Fruit fly (Drosophila melanogaster): ENCODE measurements around the gene CG18170.

The CG18170 gene

DNA sequence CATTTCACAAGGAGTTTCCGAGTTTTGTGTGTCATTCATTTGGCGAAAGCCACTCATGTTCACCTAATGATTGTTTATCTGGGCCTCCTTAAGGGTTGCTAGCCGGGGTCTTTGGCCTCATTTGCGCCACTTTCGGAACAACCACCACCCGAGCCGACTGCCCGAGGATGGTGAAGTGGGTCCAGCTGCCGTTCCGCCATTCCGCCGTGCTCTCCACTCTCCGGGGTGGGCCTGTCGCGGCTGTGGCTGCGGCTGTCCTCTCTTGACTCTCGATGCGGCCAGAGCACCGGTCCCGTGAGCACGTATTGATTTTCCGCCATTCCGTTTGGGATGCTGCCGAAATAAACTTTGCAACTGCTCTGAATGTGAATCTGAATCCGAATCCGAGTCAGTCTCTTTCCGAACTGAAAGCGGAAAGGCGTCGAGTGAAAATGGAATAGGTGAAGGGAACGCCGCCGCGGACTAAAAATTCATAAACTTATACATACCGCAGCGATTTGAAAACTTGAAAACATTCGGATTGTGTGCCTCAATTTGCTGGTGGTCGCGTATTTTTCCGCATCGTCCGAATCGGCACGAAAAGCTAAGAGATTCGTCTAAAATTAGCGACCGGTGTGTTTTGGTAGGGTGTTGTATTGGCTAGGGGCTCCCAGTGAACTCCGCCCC, 46.1 kb downstream of the CG18170 start, which contains the start of gene CG13920:
CG13920 (plus strand) TSS at position 255 of the 666 bp plus-strand sequence.
- no peak for TF ChIP-seq Snoo (tag; optimal IDR thresholded peaks at IDR 0.05)
- TF ChIP-seq EcR (GFP tag; optimal IDR thresholded peaks at IDR 0.05) = peak; percentile 86

dm6 chr3L:1649363-1649762, 46.6 kb downstream of the CG18170 start:
- TF ChIP-seq D1 (tag; optimal IDR thresholded peaks at IDR 0.05) (no peak), CG32121 (GFP tag; IDR thresholded peaks at IDR 0.05) (0 out of 2 replicates have a peak, but pooled peaks have one; percentile 14)

- TF ChIP-seq Ets98B (GFP tag; IDR thresholded peaks at IDR 0.05) (peak; percentile 77), CG15710 (tag; optimal IDR thresholded peaks at IDR 0.05) (peak; percentile 45), CG12605 (GFP tag; IDR thresholded peaks at IDR 0.05) (peak; percentile 88), CG8159 (tag; optimal IDR thresholded peaks at IDR 0.05) (no peak), gl (tag; optimal IDR thresholded peaks at IDR 0.05) (peak; percentile 88), CG8301 (tag; optimal IDR thresholded peaks at IDR 0.05) (no peak), CG34367 (tag; optimal IDR thresholded peaks at IDR 0.05) (peak; percentile 36), CG9948 (tag; optimal IDR thresholded peaks at IDR 0.05) (no peak), CG4496 (GFP tag; IDR thresholded peaks at IDR 0.05) (peak; percentile 78), CG32121 (GFP tag; IDR thresholded peaks at IDR 0.05) (peak; percentile 63; the same call in 1 of the 2 replicates), D1 (tag; optimal IDR thresholded peaks at IDR 0.05) (no peak)
These were observed 50.0 kb downstream of the CG18170 start, which contains the start of the genes CG7970 and Vta1 for dm6 chr3L:1652700-1653200. TSS of gene CG7970 (plus strand) at chr3L:1652750. TSS of gene Vta1 (minus strand) at chr3L:1652900.

- no peak for TF ChIP-seq CG8301 (tag; optimal IDR thresholded peaks at IDR 0.05)
- no peak for TF ChIP-seq CG8159 (tag; optimal IDR thresholded peaks at IDR 0.05)
These were observed 51.0 kb downstream of the CG18170 start for dm6 chr3L:1653752-1654151.

DNA sequence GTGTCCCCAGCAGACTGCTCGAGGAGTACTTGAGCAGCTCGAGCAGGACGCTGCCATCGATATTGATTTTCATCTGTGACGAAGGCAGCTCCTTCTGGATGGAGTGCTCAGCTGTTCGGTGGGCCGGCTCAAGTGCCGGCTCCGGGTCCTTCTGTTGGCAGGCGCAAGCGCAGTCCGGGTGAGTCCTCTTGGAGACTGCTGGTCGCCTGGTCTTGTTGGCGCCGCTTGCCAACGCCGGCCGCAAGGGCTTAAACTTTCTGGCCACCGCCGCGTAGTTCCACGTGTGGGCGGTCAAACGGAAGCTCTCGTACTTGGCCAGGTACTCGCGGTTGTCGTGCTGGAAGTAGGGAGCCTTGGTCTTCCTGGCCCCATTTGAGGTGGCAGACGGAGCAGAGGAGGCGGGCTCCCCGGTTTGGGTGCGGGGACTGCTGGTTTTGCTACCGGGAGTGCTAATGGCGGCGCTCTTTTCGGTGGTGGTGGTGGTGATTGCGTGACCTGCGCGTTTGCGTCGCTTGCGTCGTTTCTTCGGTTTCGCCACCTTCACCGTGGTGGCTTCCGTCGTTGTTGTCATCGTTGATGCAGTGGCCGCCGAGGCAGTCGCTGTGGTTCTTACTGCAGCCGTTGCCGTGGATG, 59.1 kb downstream of the CG18170 start:
- TF ChIP-seq CG9948 (tag; optimal IDR thresholded peaks at IDR 0.05) (no peak), CG13204 (GFP tag; optimal IDR thresholded peaks at IDR 0.05) (peak; percentile 28), rn (GFP tag; IDR thresholded peaks at IDR 0.05) (no peak), CG8159 (tag; optimal IDR thresholded peaks at IDR 0.05) (no peak), Ets98B (GFP tag; IDR thresholded peaks at IDR 0.05) (no peak), Pif1A (GFP tag; optimal IDR thresholded peaks at IDR 0.05) (no peak), EcR (GFP tag; optimal IDR thresholded peaks at IDR 0.05) (no peak)

- TF ChIP-seq CG13204 (GFP tag; optimal IDR thresholded peaks at IDR 0.05) (no peak), CG34367 (tag; optimal IDR thresholded peaks at IDR 0.05) (no peak), Pif1B (GFP tag; optimal IDR thresholded peaks at IDR 0.05) (no peak), CG8301 (tag; optimal IDR thresholded peaks at IDR 0.05) (no peak), CG17806 (tag; optimal IDR thresholded peaks at IDR 0.05) (no peak), CG9948 (tag; optimal IDR thresholded peaks at IDR 0.05) (no peak), EcR (GFP tag; optimal IDR thresholded peaks at IDR 0.05) (no peak), CG32121 (GFP tag; IDR thresholded peaks at IDR 0.05) (no peak)
These were observed 60.8 kb downstream of the CG18170 start for dm6 chr3L:1663531-1663930.

- TF ChIP-seq fd96Ca (GFP tag; IDR thresholded peaks at IDR 0.05) (0 out of 3 replicates have a peak, but pooled peaks have one; percentile 17), CG15710 (tag; optimal IDR thresholded peaks at IDR 0.05) (no peak)
These were observed 61.5 kb downstream of the CG18170 start for dm6 chr3L:1664205-1664604.

- TF ChIP-seq CG10348 (GFP tag; IDR thresholded peaks at IDR 0.05) = no peak
- TF ChIP-seq rn (GFP tag; IDR thresholded peaks at IDR 0.05) = no peak
- no peak for TF ChIP-seq EcR (GFP tag; optimal IDR thresholded peaks at IDR 0.05)
- no peak for TF ChIP-seq Snoo (tag; optimal IDR thresholded peaks at IDR 0.05)
- TF ChIP-seq CG9948 (tag; optimal IDR thresholded peaks at IDR 0.05) = no peak
- no peak for TF ChIP-seq Pif1B (GFP tag; optimal IDR thresholded peaks at IDR 0.05)
- TF ChIP-seq CG34367 (tag; optimal IDR thresholded peaks at IDR 0.05) = no peak
- no peak for TF ChIP-seq fd96Ca (GFP tag; IDR thresholded peaks at IDR 0.05)
- TF ChIP-seq Pif1A (GFP tag; optimal IDR thresholded peaks at IDR 0.05) = no peak
- no peak for TF ChIP-seq gl (tag; optimal IDR thresholded peaks at IDR 0.05)
- TF ChIP-seq CG14655 (GFP tag; optimal IDR thresholded peaks at IDR 0.05) = no peak
- TF ChIP-seq CG8159 (tag; optimal IDR thresholded peaks at IDR 0.05) = no peak
- TF ChIP-seq CG12605 (GFP tag; IDR thresholded peaks at IDR 0.05) = no peak
- no peak for TF ChIP-seq CG17806 (tag; optimal IDR thresholded peaks at IDR 0.05)
- TF ChIP-seq CG4496 (GFP tag; IDR thresholded peaks at IDR 0.05) = no peak
- no peak for TF ChIP-seq D1 (tag; optimal IDR thresholded peaks at IDR 0.05)
- no peak for TF ChIP-seq Ets98B (GFP tag; IDR thresholded peaks at IDR 0.05)
- no peak for TF ChIP-seq CG15710 (tag; optimal IDR thresholded peaks at IDR 0.05)
These were observed 62.1 kb downstream of the CG18170 start, which contains the start of the genes Srrm234 and CG7974 for dm6 chr3L:1664876-1665275. TSS of gene Srrm234 (minus strand) at chr3L:1665064. TSS of gene CG7974 (plus strand) at chr3L:1665138.
